Worm (Caenorhabditis elegans): ENCODE measurements around the gene nlp-17.

nlp-17 gene

ce11 chrIV:13538901-13539300 is 33.3 kb upstream of the nlp-17 start (continued):
- TF ChIP-seq nfya-2 (GFP tag; IDR thresholded peaks at IDR 0.05) = no peak
- TF ChIP-seq ZK185.1 (tag; optimal IDR thresholded peaks at IDR 0.05; ENCODE audit: poor library complexity, severe bottlenecking) = no peak
- no peak for TF ChIP-seq ztf-22 (GFP tag; optimal IDR thresholded peaks at IDR 0.05)
- TF ChIP-seq F33H1.4 (GFP tag; IDR thresholded peaks at IDR 0.05) = peak; percentile 49
- peak; percentile 7 for TF ChIP-seq snpc-1.3 (tag; optimal IDR thresholded peaks at IDR 0.05; ENCODE audit: insufficient read depth)
- TF ChIP-seq rec-8 (tag; optimal IDR thresholded peaks at IDR 0.05) = no peak
- TF ChIP-seq C06A6.2 (GFP tag; conservative IDR thresholded peaks at IDR 0.05) = no peak
- peak; percentile 10 for TF ChIP-seq dpl-1 (GFP tag; optimal IDR thresholded peaks at IDR 0.05)
- TF ChIP-seq F55B11.4 (tag; optimal IDR thresholded peaks at IDR 0.05; ENCODE audit: borderline replicate concordance, insufficient read depth) = no peak
- no peak for TF ChIP-seq ztf-26 (tag; optimal IDR thresholded peaks at IDR 0.05)
- no peak for TF ChIP-seq B0019.2 (GFP tag; conservative IDR thresholded peaks at IDR 0.05)
- no peak for TF ChIP-seq fkh-3 (tag; optimal IDR thresholded peaks at IDR 0.05)
- peak; percentile 58 for TF ChIP-seq ceh-91 (GFP tag; IDR thresholded peaks at IDR 0.05)
- peak; percentile 43 for TF ChIP-seq tbp1 (GFP tag; optimal IDR thresholded peaks at IDR 0.05)
- TF ChIP-seq F57A8.1 (GFP tag; optimal IDR thresholded peaks at IDR 0.05) = no peak
- TF ChIP-seq F37B4.10 (GFP tag; IDR thresholded peaks at IDR 0.05) = no peak
- TF ChIP-seq dpff-1 (tag; optimal IDR thresholded peaks at IDR 0.05) = no peak
- TF ChIP-seq ccch-3 (GFP tag; optimal IDR thresholded peaks at IDR 0.05) = no peak
- TF ChIP-seq pbrm-1 (GFP tag; IDR thresholded peaks at IDR 0.05) = no peak
- no peak for TF ChIP-seq rpc-1 (optimal IDR thresholded peaks at IDR 0.05)
- TF ChIP-seq rpc-1 (tag; optimal IDR thresholded peaks at IDR 0.05) = no peak
- peak; percentile 83 for TF ChIP-seq xnd-1 (tag; optimal IDR thresholded peaks at IDR 0.05)
- peak; percentile 69 for TF ChIP-seq snpc-4 (GFP tag; optimal IDR thresholded peaks at IDR 0.05)
- peak in 3 of 4 experiments; percentile 79 to 87 (median 87) for TF ChIP-seq snpc-4 (tag; optimal IDR thresholded peaks at IDR 0.05)
- TF ChIP-seq tlf-1 (GFP tag; optimal IDR thresholded peaks at IDR 0.05) = no peak
- TF ChIP-seq ceh-79 (tag; optimal IDR thresholded peaks at IDR 0.05) = no peak
- TF ChIP-seq atf-7 (tag; optimal IDR thresholded peaks at IDR 0.05) = no peak
- TF ChIP-seq nfya-1 (tag; optimal IDR thresholded peaks at IDR 0.05; ENCODE audit: borderline replicate concordance, insufficient read depth) = no peak
- TF ChIP-seq D2030.7 (GFP tag; IDR thresholded peaks at IDR 0.05) = peak; percentile 64
- TF ChIP-seq B0035.1 (tag; optimal IDR thresholded peaks at IDR 0.05) = no peak
- peak; percentile 16 for TF ChIP-seq lin-54 (GFP tag; optimal IDR thresholded peaks at IDR 0.05)

- TF ChIP-seq ztf-28 (GFP tag; IDR thresholded peaks at IDR 0.05) = no peak
Observed at ce11 chrIV:13525223-13525622, 19.7 kb upstream of the nlp-17 start.

- TF ChIP-seq egrh-3 (GFP tag; IDR thresholded peaks at IDR 0.05) = no peak
- TF ChIP-seq snpc-4 (GFP tag; optimal IDR thresholded peaks at IDR 0.05) = no peak
- TF ChIP-seq snpc-4 (tag; optimal IDR thresholded peaks at IDR 0.05) = peak in 1 of 4 experiments; percentile 15
Observed at ce11 chrIV:13521785-13522184, 16.2 kb upstream of the nlp-17 start, which contains the start of gene dcap-2. Gene dcap-2 (minus strand): TSS chrIV:13521870.

ce11 chrIV:13513010-13513409 is 7.4 kb upstream of the nlp-17 start:
- peak; percentile 59 for TF ChIP-seq madf-6 (GFP tag; IDR thresholded peaks at IDR 0.05)
- TF ChIP-seq F33H1.4 (GFP tag; IDR thresholded peaks at IDR 0.05) = peak; percentile 61
- TF ChIP-seq attf-6 (GFP tag; IDR thresholded peaks at IDR 0.05) = peak; percentile 69; the same call in 1 of the 2 replicates
- TF ChIP-seq fkh-3 (tag; optimal IDR thresholded peaks at IDR 0.05) = no peak
- TF ChIP-seq lsl-1 (GFP tag; optimal IDR thresholded peaks at IDR 0.05) = peak; percentile 68
- no peak for TF ChIP-seq snpc-4 (GFP tag; optimal IDR thresholded peaks at IDR 0.05)
- TF ChIP-seq snpc-4 (tag; optimal IDR thresholded peaks at IDR 0.05) = peak in 1 of 4 experiments; percentile 66
- no peak for TF ChIP-seq lsy-27 (tag; optimal IDR thresholded peaks at IDR 0.05; ENCODE audit: borderline replicate concordance, insufficient read depth)
- TF ChIP-seq him-1 (tag; optimal IDR thresholded peaks at IDR 0.05) = peak; percentile 52

Data from whole organism, young adult.